Fruit fly (Drosophila melanogaster) whole organism, prepupa: ENCODE measurements around the gene CG10137.

Experiments used
- Blimp-1 ChIP-seq: fragments of 200-800 bp; sonication (Bioruptor generic); optimal IDR thresholded peaks from 3 replicates; lab custom pipeline; 2017; ENCODE audit warnings: missing biosample characterization, missing genetic modification characterization, mild to moderate bottlenecking, moderate library complexity, missing genetic modification reagents
- CG10631 ChIP-seq: fragments of 200-800 bp; sonication (Bioruptor generic); optimal IDR thresholded peaks from 2 replicates; lab custom pipeline; 2016; ENCODE audit warnings: missing biosample characterization, missing genetic modification characterization
- CG11294 ChIP-seq: fragments of 200-800 bp; sonication (Bioruptor generic); IDR thresholded peaks from 2 replicates; pipeline ENCODE4 v1.3.6; 2022; ENCODE audit warnings: missing biosample characterization, missing genetic modification characterization
- CG11762 ChIP-seq: fragments of 200-800 bp; sonication (Bioruptor generic); optimal IDR thresholded peaks from 3 replicates; lab custom pipeline; 2016; ENCODE audit warnings: missing biosample characterization, missing genetic modification characterization; ENCODE audit not compliant: insufficient read depth
- CG11902 ChIP-seq: fragments of 200-800 bp; sonication (Bioruptor generic); optimal IDR thresholded peaks from 3 replicates; lab custom pipeline; 2016; ENCODE audit warnings: missing biosample characterization, missing genetic modification characterization
- CG15336 ChIP-seq: fragments of 200-800 bp; sonication (Bioruptor generic); IDR thresholded peaks from 2 replicates; pipeline ENCODE4 v1.3.6; 2022; ENCODE audit warnings: missing biosample characterization, missing genetic modification characterization
- CG31627 ChIP-seq: fragments of 200-800 bp; sonication (Bioruptor generic); optimal IDR thresholded peaks from 3 replicates; lab custom pipeline; 2016; ENCODE audit warnings: missing biosample characterization, missing genetic modification characterization
- CG32006 ChIP-seq: fragments of 200-800 bp; sonication (Bioruptor generic); optimal IDR thresholded peaks from 3 replicates; lab custom pipeline; 2017; ENCODE audit warnings: missing biosample characterization, mild to moderate bottlenecking, missing genetic modification characterization
- CG34406 ChIP-seq: fragments of 200-800 bp; sonication (Bioruptor generic); optimal IDR thresholded peaks from 3 replicates; lab custom pipeline; 2016; ENCODE audit warnings: missing biosample characterization, missing genetic modification characterization
- CG3919 ChIP-seq: fragments of 200-800 bp; sonication (Bioruptor generic); optimal IDR thresholded peaks from 3 replicates; lab custom pipeline; 2016; ENCODE audit warnings: missing biosample characterization, missing genetic modification characterization
- CG4318 ChIP-seq: fragments of 200-800 bp; sonication (Bioruptor generic); optimal IDR thresholded peaks from 3 replicates; lab custom pipeline; 2017; ENCODE audit warnings: missing biosample characterization, mild to moderate bottlenecking, missing genetic modification characterization
- CG6276 ChIP-seq: fragments of 200-800 bp; sonication (Bioruptor generic); optimal IDR thresholded peaks from 2 replicates; lab custom pipeline; 2017; ENCODE audit warnings: missing biosample characterization, mild to moderate bottlenecking, missing genetic modification characterization
- CG6808 ChIP-seq: fragments of 200-800 bp; sonication (Bioruptor generic); optimal IDR thresholded peaks from 3 replicates; lab custom pipeline; 2017; ENCODE audit warnings: missing biosample characterization, missing genetic modification characterization, mild to moderate bottlenecking, moderate library complexity, missing genetic modification reagents
- CG6854 ChIP-seq: fragments of 200-800 bp; sonication (Bioruptor generic); optimal IDR thresholded peaks from 2 replicates; lab custom pipeline; 2017; ENCODE audit warnings: missing biosample characterization, mild to moderate bottlenecking, missing genetic modification characterization
- CG8319 ChIP-seq: fragments of 200-800 bp; sonication (Bioruptor generic); optimal IDR thresholded peaks from 3 replicates; lab custom pipeline; 2016; ENCODE audit warnings: missing biosample characterization, missing genetic modification characterization
- CG8632 ChIP-seq: fragments of 200-800 bp; sonication (Bioruptor generic); optimal IDR thresholded peaks from 3 replicates; lab custom pipeline; 2016; ENCODE audit warnings: missing biosample characterization, missing genetic modification characterization
- CG9139 ChIP-seq: fragments of 200-800 bp; sonication (Bioruptor generic); optimal IDR thresholded peaks from 3 replicates; lab custom pipeline; 2017; ENCODE audit warnings: missing biosample characterization, mild to moderate bottlenecking, missing genetic modification characterization
- Eip75B ChIP-seq: fragments of 200-800 bp; sonication (Bioruptor generic); optimal IDR thresholded peaks from 3 replicates; lab custom pipeline; 2016; ENCODE audit warnings: missing biosample characterization, missing genetic modification characterization
- Eip78C ChIP-seq: fragments of 200-800 bp; sonication (Bioruptor generic); peaks from one replicate; lab custom pipeline; 2016; ENCODE audit warnings: missing biosample characterization, missing genetic modification characterization
- Eip93F ChIP-seq: fragments of 200-800 bp; sonication (Bioruptor generic); optimal IDR thresholded peaks from 2 replicates; lab custom pipeline; 2016; ENCODE audit warnings: missing biosample characterization, mild to moderate bottlenecking, missing genetic modification characterization
- Ets21C ChIP-seq: fragments of 200-800 bp; sonication (Bioruptor generic); optimal IDR thresholded peaks from 3 replicates; lab custom pipeline; 2016; ENCODE audit warnings: missing biosample characterization, missing genetic modification characterization
- Ets96B ChIP-seq: fragments of 200-800 bp; optimal IDR thresholded peaks from 2 replicates; lab custom pipeline; 2019; ENCODE audit warnings: missing biosample characterization, mild to moderate bottlenecking, missing genetic modification characterization, moderate library complexity
- Gug ChIP-seq: fragments of 200-800 bp; sonication (Bioruptor generic); IDR thresholded peaks from 2 replicates; pipeline ENCODE4 v1.3.6; 2022; ENCODE audit warnings: missing biosample characterization, missing genetic modification characterization
- Hr39 ChIP-seq: fragments of 200-800 bp; sonication (Bioruptor generic); optimal IDR thresholded peaks from 2 replicates; lab custom pipeline; 2016; ENCODE audit warnings: missing biosample characterization, missing genetic modification characterization
- Hr4 ChIP-seq: fragments of 200-800 bp; sonication (Bioruptor generic); optimal IDR thresholded peaks from 3 replicates; lab custom pipeline; 2016; ENCODE audit warnings: missing biosample characterization, missing genetic modification characterization
- Lpt ChIP-seq: fragments of 200-800 bp; sonication (Bioruptor generic); optimal IDR thresholded peaks from 3 replicates; lab custom pipeline; 2016; ENCODE audit warnings: missing biosample characterization, missing genetic modification characterization
- OdsH ChIP-seq: fragments of 200-800 bp; sonication (Bioruptor generic); optimal IDR thresholded peaks from 3 replicates; lab custom pipeline; 2016; ENCODE audit warnings: missing biosample characterization, missing genetic modification characterization
- Smox ChIP-seq: fragments of 200-800 bp; sonication (Bioruptor generic); optimal IDR thresholded peaks from 3 replicates; lab custom pipeline; 2016; ENCODE audit warnings: missing biosample characterization, missing genetic modification characterization
- Sox102F ChIP-seq: fragments of 200-800 bp; sonication (Bioruptor generic); optimal IDR thresholded peaks from 2 replicates; lab custom pipeline; 2016; ENCODE audit warnings: missing biosample characterization, mild to moderate bottlenecking, missing genetic modification characterization
- Sox15 ChIP-seq: fragments of 200-800 bp; sonication (Bioruptor generic); optimal IDR thresholded peaks from 3 replicates; lab custom pipeline; 2016; ENCODE audit warnings: missing biosample characterization, missing genetic modification characterization
- achi ChIP-seq: fragments of 200-800 bp; sonication (Bioruptor generic); optimal IDR thresholded peaks from 3 replicates; lab custom pipeline; 2016; ENCODE audit warnings: missing biosample characterization, missing genetic modification characterization
- acj6 ChIP-seq: fragments of 200-800 bp; sonication (Bioruptor generic); optimal IDR thresholded peaks from 3 replicates; lab custom pipeline; 2016; ENCODE audit warnings: missing biosample characterization, missing genetic modification characterization
- cyc ChIP-seq: fragments of 200-800 bp; sonication (Bioruptor generic); optimal IDR thresholded peaks from 3 replicates; lab custom pipeline; 2016; ENCODE audit warnings: missing biosample characterization, missing genetic modification characterization
- dsx ChIP-seq: fragments of 200-800 bp; optimal IDR thresholded peaks from 3 replicates; lab custom pipeline; 2019; ENCODE audit warnings: missing biosample characterization, mild to moderate bottlenecking, missing genetic modification characterization, moderate library complexity; ENCODE audit not compliant: poor library complexity, severe bottlenecking
- eg ChIP-seq: fragments of 200-800 bp; sonication (Bioruptor generic); IDR thresholded peaks from 3 replicates; pipeline ENCODE4 v1.3.6; 2022; ENCODE audit warnings: missing biosample characterization, missing genetic modification characterization
- esn ChIP-seq: fragments of 200-800 bp; sonication (Bioruptor generic); optimal IDR thresholded peaks from 2 replicates; lab custom pipeline; 2016; ENCODE audit warnings: missing biosample characterization, mild to moderate bottlenecking, missing genetic modification characterization, moderate library complexity
- fkh ChIP-seq: fragments of 200-800 bp; sonication (Bioruptor generic); optimal IDR thresholded peaks from 3 replicates; lab custom pipeline; 2017; ENCODE audit warnings: missing biosample characterization, mild to moderate bottlenecking, missing genetic modification characterization, moderate library complexity
- lz ChIP-seq: fragments of 200-800 bp; sonication (Bioruptor generic); optimal IDR thresholded peaks from 3 replicates; lab custom pipeline; 2016; ENCODE audit warnings: missing biosample characterization, missing genetic modification characterization
- net ChIP-seq: fragments of 200-800 bp; sonication (Bioruptor generic); optimal IDR thresholded peaks from 3 replicates; lab custom pipeline; 2016; ENCODE audit warnings: missing biosample characterization, missing genetic modification characterization
- pdm3 ChIP-seq: fragments of 200-800 bp; sonication (Bioruptor generic); optimal IDR thresholded peaks from 3 replicates; lab custom pipeline; 2016; ENCODE audit warnings: missing biosample characterization, missing genetic modification characterization
- salr ChIP-seq, 2 experiments: fragments of 200-800 bp; sonication (Bioruptor generic); optimal IDR thresholded peaks; 3 replicates each; lab custom pipeline; 2016 to 2018; ENCODE audit warnings: missing biosample characterization in 2 of 2, missing genetic modification characterization in 2 of 2, mild to moderate bottlenecking in 1 of 2
- spab ChIP-seq: fragments of 200-800 bp; sonication (Bioruptor generic); optimal IDR thresholded peaks from 2 replicates; lab custom pipeline; 2017; ENCODE audit warnings: missing biosample characterization, mild to moderate bottlenecking, missing genetic modification characterization, missing genetic modification reagents
- svp ChIP-seq: fragments of 200-800 bp; sonication (Bioruptor generic); peaks from one replicate; lab custom pipeline; 2016; ENCODE audit warnings: missing biosample characterization, missing genetic modification characterization
- topi ChIP-seq: fragments of 200-800 bp; sonication (Bioruptor generic); optimal IDR thresholded peaks from 3 replicates; lab custom pipeline; 2016; ENCODE audit warnings: missing biosample characterization, missing genetic modification characterization

Gene CG10137

dm6 chr2L:19518636-19519086, 7.8 kb upstream of the CG10137 start, which contains the start of gene CG10132:
Gene CG10132 (plus strand): TSS chr2L:19518824.
- TF ChIP-seq CG6276 (GFP tag; lab: Kevin White, UChicago) (no peak), CG32006 (GFP tag; lab: Kevin White, UChicago) (no peak), CG11902 (GFP tag; lab: Kevin White, UChicago) (no peak), Lpt (GFP tag; lab: Kevin White, UChicago) (peak; percentile 7), cyc (no peak), lz (GFP tag; lab: Kevin White, UChicago) (no peak)

- TF ChIP-seq eg (GFP tag; lab: Robert Waterston, UW) = 0 out of 3 replicates have a peak, but pooled peaks have one; percentile 15
- TF ChIP-seq CG10631 (GFP tag; lab: Kevin White, UChicago) = no peak
These were observed 6.9 kb upstream of the CG10137 start for dm6 chr2L:19519611-19520010.

dm6 chr2L:19526844-19527243, 358 bp downstream of the CG10137 start:
- TF ChIP-seq eg (GFP tag; lab: Robert Waterston, UW) = no peak
- TF ChIP-seq Eip78C (GFP tag; lab: Kevin White, UChicago) = peak; percentile 38

- TF ChIP-seq Ets96B (tag; lab: Kevin White, UChicago) = peak; percentile 98
- TF ChIP-seq net (GFP tag; lab: Kevin White, UChicago) = peak; percentile 97
- peak; percentile 94 for TF ChIP-seq acj6 (GFP tag; lab: Kevin White, UChicago)
- TF ChIP-seq topi (GFP tag; lab: Kevin White, UChicago) = peak; percentile 71
- TF ChIP-seq esn = peak; percentile 74
- peak; percentile 64 for TF ChIP-seq CG31627 (GFP tag; lab: Kevin White, UChicago)
- TF ChIP-seq CG10631 (GFP tag; lab: Kevin White, UChicago) = peak; percentile 96
- TF ChIP-seq spab (GFP tag; lab: Kevin White, UChicago) = peak; percentile 92
- TF ChIP-seq cyc = peak; percentile 60
- peak; percentile 74 for TF ChIP-seq Sox15 (GFP tag; lab: Kevin White, UChicago)
- TF ChIP-seq CG6854 (GFP tag; lab: Kevin White, UChicago) = no peak
- TF ChIP-seq Hr39 = peak; percentile 69
- TF ChIP-seq CG11762 (GFP tag; lab: Kevin White, UChicago) = peak; percentile 93
- peak; percentile 93 for TF ChIP-seq CG9139 (GFP tag; lab: Kevin White, UChicago)
- peak; percentile 61 for TF ChIP-seq CG11902 (GFP tag; lab: Kevin White, UChicago)
- TF ChIP-seq Ets21C (GFP tag; lab: Kevin White, UChicago) = peak; percentile 27
- TF ChIP-seq Sox102F (GFP tag; lab: Kevin White, UChicago) = peak; percentile 54
- peak; percentile 99 for TF ChIP-seq CG11294 (GFP tag; lab: Robert Waterston, UW)
- TF ChIP-seq Lpt (GFP tag; lab: Kevin White, UChicago) = peak; percentile 96
- peak; percentile 61 for TF ChIP-seq Eip93F
- TF ChIP-seq dsx (GFP tag; lab: Kevin White, UChicago) = peak; percentile 97
- TF ChIP-seq pdm3 = peak; percentile 97
- peak; percentile 97 for TF ChIP-seq OdsH (GFP tag; lab: Kevin White, UChicago)
- peak; percentile 100 for TF ChIP-seq eg (GFP tag; lab: Robert Waterston, UW)
- TF ChIP-seq Hr4 (GFP tag; lab: Kevin White, UChicago) = peak; percentile 99
- peak; percentile 97 for TF ChIP-seq achi (GFP tag; lab: Kevin White, UChicago)
- peak; percentile 92 for TF ChIP-seq CG6808
- peak; percentile 76 for TF ChIP-seq fkh (GFP tag; lab: Kevin White, UChicago)
- peak; percentile 86 for TF ChIP-seq CG34406 (GFP tag; lab: Kevin White, UChicago)
- TF ChIP-seq Gug (GFP tag; lab: Robert Waterston, UW) = peak; percentile 99
- TF ChIP-seq CG4318 (GFP tag; lab: Kevin White, UChicago) = peak; percentile 95
- peak; percentile 99 for TF ChIP-seq CG6276 (GFP tag; lab: Kevin White, UChicago)
- peak; percentile 90 for TF ChIP-seq CG8632 (GFP tag; lab: Kevin White, UChicago)
- no peak for TF ChIP-seq Blimp-1
- TF ChIP-seq svp (GFP tag; lab: Kevin White, UChicago) = no peak
- peak; percentile 53 for TF ChIP-seq Smox
- TF ChIP-seq Eip75B (GFP tag; lab: Kevin White, UChicago) = peak; percentile 95
- TF ChIP-seq CG15336 (GFP tag; lab: Robert Waterston, UW) = peak; percentile 100
- TF ChIP-seq salr (GFP tag; optimal IDR thresholded peaks at IDR 0.05; lab: Kevin White, UChicago) = peak; percentile 89 to 97
- TF ChIP-seq CG8319 = peak; percentile 85
- TF ChIP-seq lz (GFP tag; lab: Kevin White, UChicago) = peak; percentile 77
- TF ChIP-seq CG3919 (GFP tag; lab: Kevin White, UChicago) = peak; percentile 97
These were observed 1.8 kb downstream of the CG10137 start for dm6 chr2L:19528308-19528707.
